Fruit fly (Drosophila melanogaster) whole organism: ENCODE data around the gene CG32447.

Experiments used
- Dll ChIP-seq: fragments of >200 bp; optimal IDR thresholded peaks from 2 replicates; lab custom pipeline; 2017
- pan ChIP-seq: fragments of >200 bp; optimal IDR thresholded peaks from 2 replicates; lab custom pipeline; 2017

- TF ChIP-seq pan (lab: Kevin White, UChicago): no peak
- no peak for TF ChIP-seq Dll (lab: Kevin White, UChicago)
Observed at dm6 chr3L:21727728-21728124, 21.6 kb upstream of the CG32447 start.
